Fruit fly (Drosophila melanogaster) whole organism, embryonic: ENCODE measurements around the gene Usp16-45.
A peak's percentile ranks its signal among the peaks of the same experiment; 100 is the strongest.

ENCODE experiments used
- B-H1 ChIP-seq: fragments of 200-800 bp; sonication (Bioruptor generic); IDR thresholded peaks from 3 replicates; pipeline ENCODE4 v1.3.6; 2022; ENCODE audit warnings: missing biosample characterization, missing genetic modification characterization
- CG10543 ChIP-seq: fragments of 200-800 bp; sonication (Bioruptor generic); optimal IDR thresholded peaks from 3 replicates; lab custom pipeline; 2017; ENCODE audit warnings: missing biosample characterization, mild to moderate bottlenecking, missing genetic modification characterization, moderate library complexity
- CG10979 ChIP-seq: fragments of 200-800 bp; sonication (Bioruptor generic); optimal IDR thresholded peaks from 2 replicates; lab custom pipeline; 2018; ENCODE audit warnings: missing biosample characterization, mild to moderate bottlenecking, missing genetic modification characterization, moderate library complexity
- CG11093 ChIP-seq: fragments of 200-800 bp; sonication (Bioruptor generic); IDR thresholded peaks from 3 replicates; pipeline ENCODE4 v1.3.6; 2022; ENCODE audit warnings: missing biosample characterization, missing genetic modification characterization
- CG13287 ChIP-seq: fragments of 200-800 bp; sonication (Bioruptor generic); IDR thresholded peaks from 2 replicates; pipeline ENCODE4 v1.3.6; 2022; ENCODE audit warnings: missing biosample characterization, missing genetic modification characterization; ENCODE audit not compliant: partially characterized antibody
- CG13424 ChIP-seq: fragments of 200-800 bp; sonication (Bioruptor generic); optimal IDR thresholded peaks from 2 replicates; lab custom pipeline; 2019; ENCODE audit warnings: missing biosample characterization, mild to moderate bottlenecking, missing genetic modification characterization, moderate library complexity
- CG14667 ChIP-seq: fragments of 200-800 bp; sonication (Bioruptor generic); IDR thresholded peaks from 2 replicates; pipeline ENCODE4 v1.3.6; 2022; ENCODE audit warnings: missing biosample characterization, missing genetic modification characterization
- CG17328 ChIP-seq: fragments of 200-800 bp; sonication (Bioruptor generic); IDR thresholded peaks from 2 replicates; pipeline ENCODE4 v1.3.6; 2022; ENCODE audit warnings: missing biosample characterization, missing genetic modification characterization
- CG2129 ChIP-seq: fragments of 200-800 bp; sonication (Bioruptor generic); IDR thresholded peaks from 2 replicates; pipeline ENCODE4 v1.3.6; 2022; ENCODE audit warnings: missing biosample characterization, missing genetic modification characterization; ENCODE audit not compliant: partially characterized antibody
- CG3281 ChIP-seq: fragments of 200-800 bp; sonication (Bioruptor generic); optimal IDR thresholded peaks from 3 replicates; lab custom pipeline; 2017; ENCODE audit warnings: missing biosample characterization, mild to moderate bottlenecking, missing genetic modification characterization
- CG34376 ChIP-seq: fragments of 200-800 bp; sonication (Bioruptor generic); optimal IDR thresholded peaks from 2 replicates; lab custom pipeline; 2018; ENCODE audit warnings: missing biosample characterization, mild to moderate bottlenecking, missing genetic modification characterization
- CG4360 ChIP-seq: fragments of 200-800 bp; sonication (Bioruptor generic); IDR thresholded peaks from 2 replicates; pipeline ENCODE4 v1.3.6; 2022; ENCODE audit warnings: missing biosample characterization, missing genetic modification characterization
- CG4404 ChIP-seq: fragments of 200-800 bp; sonication (Bioruptor generic); IDR thresholded peaks from 2 replicates; pipeline ENCODE4 v1.3.6; 2022; ENCODE audit warnings: missing biosample characterization, missing genetic modification characterization
- CG7372 ChIP-seq: fragments of 200-800 bp; sonication (Bioruptor generic); IDR thresholded peaks from 2 replicates; pipeline ENCODE4 v1.3.6; 2022; ENCODE audit warnings: missing biosample characterization, missing genetic modification characterization
- CG7786 ChIP-seq: fragments of 200-800 bp; sonication (Bioruptor generic); optimal IDR thresholded peaks from 2 replicates; lab custom pipeline; 2016; ENCODE audit warnings: missing biosample characterization, missing genetic modification characterization
- CG8290 ChIP-seq, 3 experiments: fragments of 200-800 bp; sonication (Bioruptor generic); optimal IDR thresholded peaks; 2 replicates each; lab custom pipeline; 2016 to 2019; ENCODE audit warnings: missing biosample characterization in 3 of 3, missing genetic modification characterization in 3 of 3, mild to moderate bottlenecking in 2 of 3, moderate library complexity in 1 of 3
- CG8388 ChIP-seq: fragments of 200-800 bp; sonication (Bioruptor generic); optimal IDR thresholded peaks from 2 replicates; lab custom pipeline; 2019; ENCODE audit warnings: missing biosample characterization, mild to moderate bottlenecking, missing genetic modification characterization, moderate library complexity
- CG8478 ChIP-seq: fragments of >200 bp; optimal IDR thresholded peaks from 2 replicates; lab custom pipeline; 2018
- CHES-1-like ChIP-seq: fragments of 200-800 bp; sonication (Bioruptor generic); optimal IDR thresholded peaks from 2 replicates; lab custom pipeline; 2016; ENCODE audit warnings: missing biosample characterization, missing genetic modification characterization
- CoRest ChIP-seq: fragments of 200-800 bp; sonication (Bioruptor generic); optimal IDR thresholded peaks from 3 replicates; lab custom pipeline; 2018; ENCODE audit warnings: missing biosample characterization, mild to moderate bottlenecking, missing genetic modification characterization, moderate library complexity
- CrebB ChIP-seq: fragments of 200-800 bp; sonication (Bioruptor generic); optimal IDR thresholded peaks from 3 replicates; lab custom pipeline; 2018; ENCODE audit warnings: missing biosample characterization, mild to moderate bottlenecking, missing genetic modification characterization
- ERR ChIP-seq: fragments of 200-800 bp; sonication (Bioruptor generic); optimal IDR thresholded peaks from 2 replicates; lab custom pipeline; 2016; ENCODE audit warnings: missing biosample characterization, missing genetic modification characterization
- Ets65A ChIP-seq: fragments of 200-800 bp; sonication (Bioruptor generic); peaks from one replicate; lab custom pipeline; 2016; ENCODE audit warnings: missing biosample characterization, missing genetic modification characterization
- Hr39 ChIP-seq: fragments of >200 bp; optimal IDR thresholded peaks from 2 replicates; lab custom pipeline; 2017
- Hr78 ChIP-seq, 2 experiments: fragments of 200-800 bp in 1 of 2; fragments of >200 bp in 1 of 2; sonication (Bioruptor generic) in 1 of 2; optimal IDR thresholded peaks; 2 replicates each; lab custom pipeline; 2017 to 2019; ENCODE audit warnings: missing biosample characterization in 2 of 2, missing genetic modification characterization in 2 of 2, mild to moderate bottlenecking in 1 of 2, moderate library complexity in 1 of 2
- MESR4 ChIP-seq: fragments of 200-800 bp; sonication (Bioruptor generic); optimal IDR thresholded peaks from 2 replicates; lab custom pipeline; 2018; ENCODE audit warnings: missing biosample characterization, mild to moderate bottlenecking, missing genetic modification characterization, moderate library complexity
- Med ChIP-seq: fragments of 200-800 bp; sonication (Bioruptor generic); peaks from one replicate; lab custom pipeline; 2016; ENCODE audit warnings: missing biosample characterization, missing genetic modification characterization, mild to moderate bottlenecking, inconsistent platforms, moderate library complexity
- Meics ChIP-seq: fragments of 200-800 bp; sonication (Bioruptor generic); optimal IDR thresholded peaks from 2 replicates; lab custom pipeline; 2017; ENCODE audit warnings: missing biosample characterization, mild to moderate bottlenecking, missing genetic modification characterization
- Mrtf ChIP-seq: fragments of 200-800 bp; sonication (Bioruptor generic); IDR thresholded peaks from 3 replicates; pipeline ENCODE4 v1.3.6; 2022; ENCODE audit warnings: missing biosample characterization, missing genetic modification characterization
- Nf-YA ChIP-seq: fragments of 200-800 bp; sonication (Bioruptor generic); IDR thresholded peaks from 2 replicates; pipeline ENCODE4 v1.3.6; 2022; ENCODE audit warnings: missing biosample characterization, missing genetic modification characterization
- Rfx ChIP-seq: fragments of 200-800 bp; sonication (Bioruptor generic); IDR thresholded peaks from 2 replicates; pipeline ENCODE4 v1.3.6; 2022; ENCODE audit warnings: missing biosample characterization, missing genetic modification characterization
- bbx ChIP-seq: fragments of 200-800 bp; sonication (Bioruptor generic); IDR thresholded peaks from 2 replicates; pipeline ENCODE4 v1.3.6; 2022; ENCODE audit warnings: missing biosample characterization, missing genetic modification characterization; ENCODE audit not compliant: partially characterized antibody
- bcd ChIP-seq: fragments of 200-800 bp; sonication (Bioruptor generic); optimal IDR thresholded peaks from 2 replicates; lab custom pipeline; 2017; ENCODE audit warnings: missing biosample characterization, mild to moderate bottlenecking, missing genetic modification characterization
- bigmax ChIP-seq: fragments of 200-800 bp; sonication (Bioruptor generic); optimal IDR thresholded peaks from 2 replicates; lab custom pipeline; 2018; ENCODE audit warnings: missing biosample characterization, mild to moderate bottlenecking, missing genetic modification characterization
- cg ChIP-seq: fragments of 200-800 bp; sonication (Bioruptor generic); optimal IDR thresholded peaks from 3 replicates; lab custom pipeline; 2019; ENCODE audit warnings: missing biosample characterization, mild to moderate bottlenecking, missing genetic modification characterization, moderate library complexity
- dmrt99B ChIP-seq: fragments of 200-800 bp; sonication (Bioruptor generic); optimal IDR thresholded peaks from 2 replicates; lab custom pipeline; 2018; ENCODE audit warnings: missing biosample characterization, mild to moderate bottlenecking, missing genetic modification characterization, moderate library complexity
- emc ChIP-seq: fragments of 200-800 bp; sonication (Bioruptor generic); optimal IDR thresholded peaks from 2 replicates; lab custom pipeline; 2016; ENCODE audit warnings: missing biosample characterization, missing genetic modification characterization
- ftz-f1 ChIP-seq: fragments of 200-800 bp; sonication (Bioruptor generic); optimal IDR thresholded peaks from 2 replicates; lab custom pipeline; 2016; ENCODE audit warnings: missing biosample characterization, missing genetic modification characterization
- ken ChIP-seq: fragments of 200-800 bp; sonication (Bioruptor generic); IDR thresholded peaks from 3 replicates; pipeline ENCODE4 v1.3.6; 2022; ENCODE audit warnings: missing biosample characterization, missing genetic modification characterization
- mirr ChIP-seq: fragments of 200-800 bp; sonication (Bioruptor generic); optimal IDR thresholded peaks from 3 replicates; lab custom pipeline; 2018; ENCODE audit warnings: missing biosample characterization, mild to moderate bottlenecking, missing genetic modification characterization
- nom ChIP-seq: fragments of 200-800 bp; sonication (Bioruptor generic); optimal IDR thresholded peaks from 2 replicates; lab custom pipeline; 2017; ENCODE audit warnings: missing biosample characterization, missing genetic modification characterization, mild to moderate bottlenecking, moderate library complexity, missing genetic modification reagents
- otp ChIP-seq: fragments of 200-800 bp; sonication (Bioruptor generic); IDR thresholded peaks from 3 replicates; pipeline ENCODE4, ENCODE4 v1.3.6; 2022; ENCODE audit warnings: missing biosample characterization, missing genetic modification characterization
- pnt ChIP-seq: fragments of 200-800 bp; sonication (Bioruptor generic); optimal IDR thresholded peaks from 3 replicates; lab custom pipeline; 2016; ENCODE audit warnings: missing biosample characterization, missing genetic modification characterization
- pum ChIP-seq: fragments of 200-800 bp; sonication (Bioruptor generic); optimal IDR thresholded peaks from 2 replicates; lab custom pipeline; 2016; ENCODE audit warnings: missing biosample characterization, missing genetic modification characterization
- salm ChIP-seq: fragments of 200-800 bp; sonication (Bioruptor generic); optimal IDR thresholded peaks from 2 replicates; lab custom pipeline; 2018; ENCODE audit warnings: missing biosample characterization, mild to moderate bottlenecking, missing genetic modification characterization
- sug ChIP-seq: fragments of 200-800 bp; optimal IDR thresholded peaks from 2 replicates; lab custom pipeline; 2019; ENCODE audit warnings: missing biosample characterization, mild to moderate bottlenecking, missing genetic modification characterization, moderate library complexity
- tna ChIP-seq: fragments of 200-800 bp; sonication (Bioruptor generic); IDR thresholded peaks from 2 replicates; pipeline ENCODE4 v1.3.6; 2022; ENCODE audit warnings: missing biosample characterization, missing genetic modification characterization; ENCODE audit not compliant: partially characterized antibody
- wor ChIP-seq: fragments of 200-800 bp; sonication (Bioruptor generic); IDR thresholded peaks from 2 replicates; pipeline ENCODE4 v1.3.6; 2022; ENCODE audit warnings: missing biosample characterization, missing genetic modification characterization
- zf30C ChIP-seq: fragments of 200-800 bp; sonication (Bioruptor generic); optimal IDR thresholded peaks from 3 replicates; lab custom pipeline; 2018; ENCODE audit warnings: missing biosample characterization, mild to moderate bottlenecking, missing genetic modification characterization

Gene Usp16-45

dm6 chrX:5420568-5421019, 739 bp upstream of the Usp16-45 start, which contains the start of gene spoon (continued):
- TF ChIP-seq CG4404 (GFP tag; lab: Robert Waterston, UW) (peak; percentile 40; the same call in 1 of the 2 replicates), pum (GFP tag; lab: Kevin White, UChicago) (no peak), tna (GFP tag; lab: Robert Waterston, UW) (peak; percentile 86)

DNA sequence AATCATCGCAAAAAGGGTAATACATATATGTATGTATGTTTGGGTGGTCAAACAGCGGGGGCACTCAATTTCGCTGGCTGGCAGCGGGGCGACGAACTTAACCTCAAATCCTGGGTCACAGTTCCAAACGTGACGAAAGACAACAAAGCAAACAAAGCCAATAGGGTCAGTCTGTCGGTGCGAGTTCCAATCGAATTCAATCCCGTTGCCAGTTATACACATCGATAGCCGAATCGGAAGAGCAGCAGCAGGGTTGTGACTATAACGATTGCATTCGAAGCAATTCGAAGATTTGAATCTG, 868 bp downstream of the Usp16-45 start:
- TF ChIP-seq CG7786 (GFP tag; lab: Kevin White, UChicago) (no peak), bigmax (GFP tag; lab: Kevin White, UChicago) (peak; percentile 95), wor (GFP tag; lab: Robert Waterston, UW) (no peak), nom (GFP tag; lab: Kevin White, UChicago) (peak; percentile 27), CG13424 (tag; lab: Kevin White, UChicago) (no peak), Ets65A (GFP tag; lab: Kevin White, UChicago) (peak; percentile 33), otp (no peak), CoRest (no peak), CG7372 (GFP tag; lab: Robert Waterston, UW) (no peak), cg (GFP tag; lab: Kevin White, UChicago) (peak; percentile 40), emc (no peak), CrebB (tag; lab: Kevin White, UChicago) (no peak), ken (GFP tag; lab: Robert Waterston, UW) (no peak), MESR4 (GFP tag; lab: Kevin White, UChicago) (peak; percentile 74), dmrt99B (no peak), CG13287 (GFP tag; lab: Robert Waterston, UW) (no peak), Nf-YA (GFP tag; lab: Robert Waterston, UW) (no peak), CG2129 (GFP tag; lab: Robert Waterston, UW) (no peak), bbx (GFP tag; lab: Robert Waterston, UW) (no peak), CG3281 (GFP tag; lab: Kevin White, UChicago) (no peak), Med (GFP tag; lab: Kevin White, UChicago) (peak; percentile 36), pum (GFP tag; lab: Kevin White, UChicago) (no peak), CG4360 (GFP tag; lab: Robert Waterston, UW) (no peak), Hr39 (lab: Kevin White, UChicago) (no peak), bcd (GFP tag; lab: Kevin White, UChicago) (no peak), CG8290 (GFP tag; optimal IDR thresholded peaks at IDR 0.05; lab: Kevin White, UChicago) (no peak), CG8290 (tag; optimal IDR thresholded peaks at IDR 0.05; lab: Kevin White, UChicago) (no peak), Rfx (GFP tag; lab: Robert Waterston, UW) (no peak), CG14667 (no peak), CG10979 (no peak), CG8388 (GFP tag; lab: Kevin White, UChicago) (no peak), pnt (GFP tag; lab: Kevin White, UChicago) (no peak), Meics (peak; percentile 80), Hr78 (GFP tag; optimal IDR thresholded peaks at IDR 0.05; lab: Kevin White, UChicago) (peak in 1 of 2 experiments; percentile 78), CG17328 (no peak)

- TF ChIP-seq B-H1 (GFP tag; lab: Robert Waterston, UW) (no peak), Mrtf (GFP tag; lab: Robert Waterston, UW) (no peak), CG34376 (GFP tag; lab: Kevin White, UChicago) (peak; percentile 60), ftz-f1 (GFP tag; lab: Kevin White, UChicago) (peak; percentile 58), CG11093 (GFP tag; lab: Robert Waterston, UW) (no peak), salm (no peak), sug (peak; percentile 48), zf30C (no peak), Med (GFP tag; lab: Kevin White, UChicago) (peak; percentile 14), mirr (no peak), CHES-1-like (GFP tag; lab: Kevin White, UChicago) (no peak), CG8478 (lab: Kevin White, UChicago) (no peak), CG10543 (peak; percentile 40), ERR (GFP tag; lab: Kevin White, UChicago) (peak; percentile 43)
Measured at dm6 chrX:5427261-5427660, 5.9 kb downstream of the Usp16-45 start, which contains the start of gene CG16756. TSS of gene CG16756 (plus strand) at chrX:5427517.
